Fruit fly (Drosophila melanogaster): Measurements from ENCODE around the gene sav.

DNA sequence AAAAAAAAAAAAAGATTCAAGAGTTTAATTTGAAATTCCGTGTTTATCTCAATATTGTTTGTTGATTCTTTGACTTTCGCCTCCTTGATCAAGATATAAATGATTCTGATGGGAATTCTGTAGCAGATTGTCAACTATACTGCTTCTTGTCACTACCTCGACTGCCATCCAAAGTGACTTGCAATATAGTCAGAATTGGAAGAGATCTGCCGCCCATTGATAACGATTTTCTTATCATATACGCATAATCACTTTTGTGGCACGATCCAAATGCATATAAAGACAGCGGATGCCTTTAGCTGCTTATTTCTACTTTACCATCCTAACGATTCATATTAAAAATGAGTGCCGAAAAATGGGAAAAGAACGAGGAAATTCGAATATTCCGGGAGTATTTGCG lies 38.1 kb upstream of the sav start, which contains the start of gene CG6738:
- TF ChIP-seq OdsH (GFP tag; optimal IDR thresholded peaks at IDR 0.05) (no peak), h (GFP tag; optimal IDR thresholded peaks at IDR 0.05) (no peak)

Measured in whole organism, wandering third instar larva.